Fruit fly (Drosophila melanogaster): ENCODE measurements around the gene Cep135.

DNA sequence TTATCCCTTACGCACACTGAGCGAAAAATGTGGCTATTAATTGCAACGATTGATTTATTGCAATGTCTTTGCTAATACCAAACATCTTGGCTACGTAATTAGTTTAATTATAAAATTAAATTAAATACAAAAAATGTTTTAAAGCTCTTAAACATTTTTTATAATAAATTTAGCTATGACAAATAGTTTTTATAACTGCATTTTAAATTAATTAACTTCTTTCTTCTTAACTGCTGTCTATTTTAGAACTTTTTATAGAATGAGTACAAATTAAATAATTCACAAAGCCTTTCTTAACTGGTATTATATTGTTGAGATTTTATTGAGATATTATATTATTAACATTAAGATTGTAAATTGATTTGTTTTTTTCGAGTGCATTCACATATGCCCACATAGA is 58.3 kb downstream of the Cep135 start:
- TF ChIP-seq Dll (optimal IDR thresholded peaks at IDR 0.05): no peak
- TF ChIP-seq psq (optimal IDR thresholded peaks at IDR 0.05): no peak
- TF ChIP-seq usp (GFP tag; optimal IDR thresholded peaks at IDR 0.05): no peak
- TF ChIP-seq EcR (GFP tag; optimal IDR thresholded peaks at IDR 0.05): no peak
- TF ChIP-seq CG8478 (optimal IDR thresholded peaks at IDR 0.05): no peak
- no peak for TF ChIP-seq pan (optimal IDR thresholded peaks at IDR 0.05)
